Fruit fly (Drosophila melanogaster) whole organism, larva: ENCODE data around the gene Ras64B.
A peak's percentile ranks its signal among the peaks of the same experiment; 100 is the strongest.

Experiments
- noc ChIP-seq: fragments of 200-800 bp; sonication (Bioruptor generic); optimal IDR thresholded peaks from 3 replicates; lab custom pipeline; 2019; ENCODE audit warnings: missing biosample characterization, mild to moderate bottlenecking, missing genetic modification characterization, moderate library complexity

Gene Ras64B

dm6 chr3L:4116490-4117367 is 22.1 kb upstream of the Ras64B start:
- peak; percentile 89 for TF ChIP-seq noc

DNA sequence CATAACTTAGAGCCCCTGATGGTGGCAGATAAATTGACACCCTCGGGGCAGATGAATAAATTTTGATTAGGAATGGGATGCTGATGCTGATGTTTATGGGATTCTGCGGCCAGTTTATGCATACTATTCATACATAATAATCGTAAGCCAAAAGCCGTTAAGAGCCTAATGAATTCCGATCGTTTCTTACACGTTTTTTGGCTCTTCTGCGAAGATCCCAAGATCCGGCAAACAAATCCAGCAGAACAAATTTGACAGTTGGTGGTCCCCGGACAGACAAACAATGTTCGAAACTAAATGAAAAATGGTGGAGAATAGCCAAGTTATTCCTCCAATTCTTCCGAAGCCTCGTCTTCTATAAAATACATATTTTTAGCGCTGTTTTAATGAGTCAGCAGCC is 21.4 kb upstream of the Ras64B start:
- TF ChIP-seq noc = peak; percentile 33

dm6 chr3L:4118339-4118738 is 20.5 kb upstream of the Ras64B start:
- no peak for TF ChIP-seq noc

dm6 chr3L:4119636-4120357 is 19.1 kb upstream of the Ras64B start:
- no peak for TF ChIP-seq noc

dm6 chr3L:4120358-4121349 is 18.2 kb upstream of the Ras64B start:
- TF ChIP-seq noc = no peak

dm6 chr3L:4121589-4121988 is 17.3 kb upstream of the Ras64B start:
- no peak for TF ChIP-seq noc

DNA sequence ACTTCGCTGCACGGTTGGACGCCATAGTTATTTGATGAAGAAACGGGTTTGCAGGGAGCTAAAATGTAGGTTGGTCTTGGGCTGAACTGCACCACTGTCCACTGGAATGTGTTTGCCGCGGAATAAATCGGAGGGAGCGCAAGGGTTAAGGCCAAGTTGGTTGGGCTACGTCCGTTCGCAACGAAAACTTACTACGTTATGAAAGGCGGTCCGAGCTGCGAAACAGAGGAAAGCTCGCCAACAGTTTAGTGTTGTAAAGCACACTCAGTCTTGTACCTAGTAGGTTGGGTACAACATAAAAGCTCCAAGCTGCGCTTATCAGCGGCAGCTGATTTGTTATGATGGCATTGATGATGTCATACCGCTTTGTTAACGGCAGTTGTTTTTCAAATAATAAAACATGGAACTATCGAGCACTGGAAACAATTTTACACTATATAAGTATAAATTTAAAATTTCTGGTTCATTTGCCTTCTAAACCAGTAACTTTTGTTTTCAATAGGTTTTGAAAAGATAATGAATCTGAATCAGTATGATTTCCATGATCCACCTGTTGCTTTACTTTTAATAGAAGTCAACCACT is 16.6 kb upstream of the Ras64B start, which contains the start of gene Chd64:
Chd64 (minus strand) TSS at position 204 of the 583 bp plus-strand sequence.
- TF ChIP-seq noc = peak; percentile 39

DNA sequence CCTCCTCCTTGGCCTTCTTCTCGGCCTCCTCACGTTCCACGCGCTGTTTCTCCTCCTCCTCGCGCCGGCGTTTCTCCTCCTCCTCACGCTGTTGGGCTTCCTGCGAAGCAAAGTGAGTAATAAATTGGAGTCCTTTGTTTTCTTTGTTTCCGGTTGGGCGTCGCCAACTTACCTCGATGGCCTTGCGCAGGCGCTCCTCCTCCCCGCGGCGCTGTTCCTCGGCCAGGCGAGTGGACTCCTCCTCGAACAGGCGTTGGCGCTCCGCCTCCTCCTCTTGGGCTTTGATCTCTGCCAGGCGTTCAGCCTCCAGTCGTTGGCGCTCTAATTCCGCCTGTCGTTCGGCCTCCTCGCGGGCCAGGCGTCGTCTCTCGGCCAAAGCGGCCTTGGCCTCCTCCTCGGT is 13.2 kb upstream of the Ras64B start:
- no peak for TF ChIP-seq noc

dm6 chr3L:4128579-4128978 is 10.3 kb upstream of the Ras64B start:
- no peak for TF ChIP-seq noc

- no peak for TF ChIP-seq noc
Measured at dm6 chr3L:4130743-4131142, 8.1 kb upstream of the Ras64B start.

- TF ChIP-seq noc = no peak
Measured at dm6 chr3L:4132585-4132984, 6.3 kb upstream of the Ras64B start.

DNA sequence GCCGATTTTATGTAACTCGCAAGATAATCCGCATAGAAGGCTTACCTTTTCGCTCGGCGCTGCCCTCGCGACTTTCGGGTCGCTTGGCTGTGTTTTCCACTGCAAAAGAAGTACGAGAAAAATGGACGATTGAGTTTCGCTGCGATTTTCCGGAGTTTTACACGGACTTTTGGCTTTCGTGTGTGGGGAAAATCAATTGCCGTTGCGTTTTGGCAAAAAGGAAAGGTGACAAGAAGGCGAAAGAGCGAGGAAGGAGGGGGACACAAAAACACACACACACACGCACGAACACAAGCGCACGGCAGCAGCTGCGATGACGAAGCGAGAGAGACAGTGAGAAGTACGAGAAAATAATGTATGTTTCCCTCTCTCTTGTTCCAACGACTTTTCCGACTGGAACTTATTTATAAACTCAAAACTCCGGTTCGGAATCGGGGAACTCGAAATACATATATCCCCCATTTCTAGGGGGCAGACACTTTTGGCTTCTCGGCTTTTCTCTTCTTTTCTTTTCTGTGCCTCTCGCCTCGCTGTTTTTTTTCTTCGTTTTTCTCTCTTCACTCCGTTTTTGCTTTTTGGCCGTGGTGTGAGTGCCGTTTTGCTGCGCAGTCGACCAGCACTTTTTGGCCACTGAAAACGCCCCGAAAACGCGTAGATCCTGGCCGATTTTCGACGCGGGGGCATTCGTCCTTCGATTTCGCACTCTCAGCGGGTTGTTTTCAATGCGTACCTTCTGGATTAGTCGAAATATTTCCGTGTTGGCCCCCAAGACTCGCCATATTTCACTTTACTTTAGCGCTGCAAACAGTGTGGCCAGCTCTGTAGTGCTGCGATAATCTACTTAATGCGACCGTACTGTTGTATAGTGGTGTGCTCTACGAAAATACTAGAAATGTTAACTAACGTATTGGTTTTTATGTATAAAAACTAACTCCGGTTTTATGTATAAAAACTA is 4.9 kb upstream of the Ras64B start, which contains the start of gene ens:
ens (minus strand) TSS at position 827 of the 955 bp plus-strand sequence.
- TF ChIP-seq noc = no peak

DNA sequence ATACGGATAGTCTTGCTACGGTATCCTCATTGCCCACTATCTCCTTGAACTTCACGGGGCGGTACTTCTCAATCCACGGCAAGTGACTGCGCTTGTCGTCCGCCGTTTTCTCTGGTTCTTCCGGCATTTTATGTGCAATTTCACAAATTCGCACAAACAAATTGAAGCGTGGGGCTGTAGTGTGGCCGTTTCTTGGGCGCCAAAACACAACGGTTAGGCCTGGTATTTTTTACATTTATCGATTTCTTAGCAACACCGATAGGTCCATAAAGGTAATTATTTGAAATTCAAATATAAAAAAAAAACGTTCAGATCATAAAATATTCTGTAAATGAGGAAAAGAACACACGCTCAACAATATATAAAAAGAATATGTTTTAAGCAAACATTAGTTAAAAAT is 3.0 kb upstream of the Ras64B start, which contains the start of gene RfC4:
RfC4 (minus strand) TSS at position 182 of the 400 bp plus-strand sequence.
- TF ChIP-seq noc = no peak

DNA sequence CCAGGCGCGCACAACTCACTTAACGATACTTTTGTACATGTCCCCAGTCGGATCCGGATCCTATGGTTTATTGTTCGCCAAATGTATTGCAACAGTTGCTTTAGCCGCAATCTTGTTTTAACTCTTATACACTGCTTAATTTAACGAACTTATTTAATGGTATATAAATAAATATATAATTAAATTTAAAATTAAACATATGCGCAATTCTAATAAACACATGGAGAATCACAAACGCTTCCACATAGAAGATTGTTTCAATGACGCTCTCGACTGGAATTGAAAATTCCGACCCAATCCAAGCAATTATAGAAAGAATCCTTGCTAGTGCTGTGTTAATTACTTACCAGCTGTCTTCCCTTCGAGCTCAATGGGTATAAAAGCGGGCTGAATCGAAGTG is 2.3 kb downstream of the Ras64B start, which contains the start of gene Akh:
Akh (plus strand) TSS at position 301 of the 400 bp plus-strand sequence.
- no peak for TF ChIP-seq noc

DNA sequence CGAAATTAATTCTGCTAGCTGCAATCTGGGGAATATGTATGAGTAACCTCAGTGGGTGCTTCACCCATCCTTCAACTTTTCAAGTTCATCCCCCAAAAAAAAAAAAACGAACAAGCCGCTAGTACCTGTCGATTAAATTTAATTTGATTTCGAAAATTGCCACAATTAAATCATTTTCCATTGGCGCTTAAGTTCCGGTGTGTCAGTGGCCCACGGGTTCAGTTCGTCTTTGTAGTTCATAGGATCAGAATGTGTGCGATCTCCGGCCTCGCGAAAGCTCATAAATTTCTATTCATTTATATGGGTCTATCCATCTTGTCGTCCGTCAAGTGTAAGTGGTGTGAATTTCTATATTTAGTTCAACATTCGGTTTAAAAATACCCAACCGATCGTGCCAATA is 3.2 kb downstream of the Ras64B start, which contains the start of gene CG32260:
CG32260 (plus strand) TSS at position 301 of the 400 bp plus-strand sequence.
- no peak for TF ChIP-seq noc
